Worm (Caenorhabditis elegans): ENCODE data around the gene T04C12.7.

DNA sequence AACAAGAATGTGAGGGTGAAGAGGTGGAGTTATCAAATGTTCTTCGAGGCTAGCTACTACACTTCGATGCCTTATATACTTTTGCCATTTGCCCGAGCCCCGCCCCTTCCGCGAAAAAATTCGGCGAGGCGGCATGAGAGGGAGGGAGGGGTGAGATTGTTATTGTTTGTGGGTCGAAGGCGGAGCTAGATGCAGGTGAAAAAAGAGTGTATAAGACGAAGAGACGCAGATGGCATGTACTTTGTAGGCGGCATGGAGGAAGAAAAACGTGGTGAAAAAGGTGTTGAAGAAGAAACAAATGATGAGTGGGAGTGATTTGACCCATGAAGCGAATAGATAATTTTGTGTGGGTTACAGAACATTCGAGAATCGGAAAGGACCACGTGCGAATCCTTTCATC lies 41.5 kb upstream of the T04C12.7 start, which contains the start of gene C13G3.1:
- TF ChIP-seq R02D3.7 (tag; optimal IDR thresholded peaks at IDR 0.05): no peak
- TF ChIP-seq ceh-82 (tag; optimal IDR thresholded peaks at IDR 0.05): no peak
- no peak for TF ChIP-seq fos-1 (tag; optimal IDR thresholded peaks at IDR 0.05)
- no peak for TF ChIP-seq zag-1 (tag; optimal IDR thresholded peaks at IDR 0.05)
- TF ChIP-seq ZK546.5 (tag; optimal IDR thresholded peaks at IDR 0.05): no peak

Measured in whole organism, L3 larva.